Fruit fly (Drosophila melanogaster): ENCODE measurements around the gene Tmem43.

dm6 chr3L:7889976-7890375, 24.9 kb downstream of the Tmem43 start:
- TF ChIP-seq Clk (GFP tag; optimal IDR thresholded peaks at IDR 0.05) (no peak), Crg-1 (GFP tag; optimal IDR thresholded peaks at IDR 0.05) (no peak), bab1 (GFP tag; optimal IDR thresholded peaks at IDR 0.05) (no peak), toe (GFP tag; optimal IDR thresholded peaks at IDR 0.05) (no peak), cnc (optimal IDR thresholded peaks at IDR 0.05) (no peak), kay (GFP tag; ENCODE audit: borderline replicate concordance) (no peak), ovo (GFP tag; optimal IDR thresholded peaks at IDR 0.05) (no peak), cic (GFP tag; optimal IDR thresholded peaks at IDR 0.05) (no peak), CG11617 (GFP tag; optimal IDR thresholded peaks at IDR 0.05) (no peak), Hr96 (GFP tag; optimal IDR thresholded peaks at IDR 0.05) (no peak), CG1620 (GFP tag; optimal IDR thresholded peaks at IDR 0.05) (no peak), CG12768 (GFP tag; optimal IDR thresholded peaks at IDR 0.05) (no peak), CG14711 (tag; optimal IDR thresholded peaks at IDR 0.05) (no peak), CG7101 (tag; optimal IDR thresholded peaks at IDR 0.05) (no peak)

Data from whole organism, adult.